Fruit fly (Drosophila melanogaster) whole organism, embryonic: ENCODE data around the gene CG44362.

Experiments
- Asciz ChIP-seq: fragments of 200-800 bp; sonication (Bioruptor generic); optimal IDR thresholded peaks from 2 replicates; lab custom pipeline; 2017; ENCODE audit warnings: missing biosample characterization, mild to moderate bottlenecking, missing genetic modification characterization, missing genetic modification reagents
- Atf3 ChIP-seq: fragments of 200-800 bp; sonication (Bioruptor generic); optimal IDR thresholded peaks from 3 replicates; lab custom pipeline; 2016; ENCODE audit warnings: missing biosample characterization, missing genetic modification characterization
- B-H2 ChIP-seq: fragments of 200-800 bp; sonication (Bioruptor generic); optimal IDR thresholded peaks from 2 replicates; lab custom pipeline; 2018; ENCODE audit warnings: missing biosample characterization, mild to moderate bottlenecking, missing genetic modification characterization
- Bteb2 ChIP-seq: fragments of 200-800 bp; sonication (Bioruptor generic); optimal IDR thresholded peaks from 2 replicates; lab custom pipeline; 2016; ENCODE audit warnings: missing biosample characterization, missing genetic modification characterization
- CG11085 ChIP-seq: fragments of 200-800 bp; sonication (Bioruptor generic); IDR thresholded peaks from 2 replicates; pipeline ENCODE4 v1.3.6; 2022; ENCODE audit warnings: missing biosample characterization, missing genetic modification characterization
- CG11560 ChIP-seq: fragments of 200-800 bp; sonication (Bioruptor generic); IDR thresholded peaks from 3 replicates; pipeline ENCODE4 v1.3.6; 2022; ENCODE audit warnings: missing biosample characterization, missing genetic modification characterization
- CG12744 ChIP-seq: fragments of 200-800 bp; sonication (Bioruptor generic); optimal IDR thresholded peaks from 2 replicates; lab custom pipeline; 2016; ENCODE audit warnings: missing biosample characterization, missing genetic modification characterization
- CG13775 ChIP-seq: fragments of 200-800 bp; sonication (Bioruptor generic); optimal IDR thresholded peaks from 3 replicates; lab custom pipeline; 2017; ENCODE audit warnings: missing biosample characterization, mild to moderate bottlenecking, missing genetic modification characterization
- CG15011 ChIP-seq: fragments of 200-800 bp; sonication (Bioruptor generic); optimal IDR thresholded peaks from 3 replicates; lab custom pipeline; 2018; ENCODE audit warnings: missing biosample characterization, mild to moderate bottlenecking, missing genetic modification characterization
- CG1529 ChIP-seq: fragments of 200-800 bp; sonication (Bioruptor generic); optimal IDR thresholded peaks from 3 replicates; lab custom pipeline; 2018; ENCODE audit warnings: missing biosample characterization, missing genetic modification characterization
- CG16815 ChIP-seq: fragments of 200-800 bp; sonication (Bioruptor generic); optimal IDR thresholded peaks from 3 replicates; lab custom pipeline; 2017; ENCODE audit warnings: missing biosample characterization, mild to moderate bottlenecking, missing genetic modification characterization
- CG18011 ChIP-seq: fragments of 200-800 bp; sonication (Bioruptor generic); optimal IDR thresholded peaks from 2 replicates; lab custom pipeline; 2017; ENCODE audit warnings: missing biosample characterization, missing genetic modification characterization, mild to moderate bottlenecking, moderate library complexity, missing genotype
- CG32532 ChIP-seq: fragments of 200-800 bp; sonication (Bioruptor generic); IDR thresholded peaks from 2 replicates; pipeline ENCODE4 v1.3.6; 2022; ENCODE audit warnings: missing biosample characterization, missing genetic modification characterization
- CG3726 ChIP-seq: fragments of 200-800 bp; sonication (Bioruptor generic); IDR thresholded peaks from 3 replicates; pipeline ENCODE4, ENCODE4 v1.3.6; 2022; ENCODE audit warnings: missing biosample characterization, missing genetic modification characterization
- CG6254 ChIP-seq: fragments of 200-800 bp; sonication (Bioruptor generic); optimal IDR thresholded peaks from 3 replicates; lab custom pipeline; 2017; ENCODE audit warnings: mild to moderate bottlenecking, missing biosample characterization, missing genetic modification reagents, missing genetic modification characterization
- CG6272 ChIP-seq: fragments of 200-800 bp; sonication (Bioruptor generic); IDR thresholded peaks from 2 replicates; pipeline ENCODE4 v1.3.6; 2022; ENCODE audit warnings: missing biosample characterization, missing genetic modification characterization
- CG6854 ChIP-seq: fragments of 200-800 bp; sonication (Bioruptor generic); optimal IDR thresholded peaks from 3 replicates; lab custom pipeline; 2017; ENCODE audit warnings: missing biosample characterization, mild to moderate bottlenecking, missing genetic modification characterization
- CG7928 ChIP-seq: fragments of 200-800 bp; sonication (Bioruptor generic); optimal IDR thresholded peaks from 2 replicates; lab custom pipeline; 2017; ENCODE audit warnings: missing biosample characterization, mild to moderate bottlenecking, missing genetic modification characterization
- CHES-1-like ChIP-seq: fragments of 200-800 bp; sonication (Bioruptor generic); optimal IDR thresholded peaks from 2 replicates; lab custom pipeline; 2016; ENCODE audit warnings: missing biosample characterization, missing genetic modification characterization
- D ChIP-seq, 2 experiments: fragments of 200-800 bp in 1 of 2; fragments of >200 bp in 1 of 2; sonication (Bioruptor generic) in 1 of 2; optimal IDR thresholded peaks; 2 replicates in 1 of 2; 3 replicates in 1 of 2; lab custom pipeline; 2017; ENCODE audit warnings: mild to moderate bottlenecking in 1 of 2, missing biosample characterization in 1 of 2, missing genetic modification characterization in 1 of 2, missing genetic modification reagents in 1 of 2
- Doc3 ChIP-seq: fragments of 200-800 bp; sonication (Bioruptor generic); IDR thresholded peaks from 3 replicates; pipeline ENCODE4 v1.3.6; 2022; ENCODE audit warnings: missing biosample characterization, missing genetic modification characterization; ENCODE audit not compliant: partially characterized antibody
- Dp ChIP-seq: fragments of 200-800 bp; sonication (Bioruptor generic); optimal IDR thresholded peaks from 2 replicates; lab custom pipeline; 2018; ENCODE audit warnings: missing biosample characterization, mild to moderate bottlenecking, missing genetic modification characterization, moderate library complexity
- Dref ChIP-seq: fragments of 200-800 bp; sonication (Bioruptor generic); IDR thresholded peaks from 2 replicates; pipeline ENCODE4 v1.3.6; 2022; ENCODE audit warnings: missing biosample characterization, missing genetic modification characterization
- Fer3 ChIP-seq: fragments of 200-800 bp; sonication (Bioruptor generic); optimal IDR thresholded peaks from 2 replicates; lab custom pipeline; 2018; ENCODE audit warnings: missing biosample characterization, mild to moderate bottlenecking, missing genetic modification characterization, moderate library complexity
- H15 ChIP-seq: fragments of 200-800 bp; sonication (Bioruptor generic); IDR thresholded peaks from 3 replicates; pipeline ENCODE4 v1.3.6; 2022; ENCODE audit warnings: missing biosample characterization, missing genetic modification characterization
- H2.0 ChIP-seq: fragments of 200-800 bp; sonication (Bioruptor generic); IDR thresholded peaks from 2 replicates; pipeline ENCODE4 v1.3.6; 2022; ENCODE audit warnings: missing biosample characterization, missing genetic modification characterization
- HLH4C ChIP-seq: fragments of 200-800 bp; sonication (Bioruptor generic); IDR thresholded peaks from 3 replicates; pipeline ENCODE4 v1.3.6; 2022; ENCODE audit warnings: missing biosample characterization, missing genetic modification characterization; ENCODE audit not compliant: partially characterized antibody
- Kr ChIP-seq: fragments of 200-800 bp; sonication (Bioruptor generic); optimal IDR thresholded peaks from 2 replicates; lab custom pipeline; 2017; ENCODE audit warnings: missing biosample characterization, mild to moderate bottlenecking, missing genetic modification characterization
- Lpt ChIP-seq: fragments of >200 bp; optimal IDR thresholded peaks from 2 replicates; lab custom pipeline; 2018; ENCODE audit warnings: missing biosample characterization, missing genetic modification characterization
- NFAT ChIP-seq: fragments of 200-800 bp; sonication (Bioruptor generic); IDR thresholded peaks from 2 replicates; pipeline ENCODE4 v1.3.6; 2022; ENCODE audit warnings: missing biosample characterization, missing genetic modification characterization
- NfI ChIP-seq: fragments of 200-800 bp; sonication (Bioruptor generic); optimal IDR thresholded peaks from 3 replicates; lab custom pipeline; 2018; ENCODE audit warnings: missing biosample characterization, mild to moderate bottlenecking, missing genetic modification characterization, moderate library complexity
- Ptx1 ChIP-seq: fragments of 200-800 bp; sonication (Bioruptor generic); IDR thresholded peaks from 2 replicates; pipeline ENCODE4 v1.3.6; 2022; ENCODE audit warnings: missing biosample characterization, missing genetic modification characterization
- Rx ChIP-seq: fragments of 200-800 bp; sonication (Bioruptor generic); IDR thresholded peaks from 2 replicates; pipeline ENCODE4 v1.3.6; 2022; ENCODE audit warnings: missing biosample characterization, missing genetic modification characterization
- Stat92E ChIP-seq, 3 experiments: fragments of >200 bp in 2 of 3; fragments of 200-800 bp in 1 of 3; sonication (Bioruptor generic) in 1 of 3; optimal IDR thresholded peaks; 2 replicates each; lab custom pipeline; 2017 to 2019; ENCODE audit warnings: missing biosample characterization in 3 of 3, missing genetic modification characterization in 3 of 3, mild to moderate bottlenecking in 1 of 3, moderate library complexity in 1 of 3
- cg ChIP-seq: fragments of 200-800 bp; sonication (Bioruptor generic); optimal IDR thresholded peaks from 3 replicates; lab custom pipeline; 2019; ENCODE audit warnings: missing biosample characterization, mild to moderate bottlenecking, missing genetic modification characterization, moderate library complexity
- dan ChIP-seq: fragments of 200-800 bp; sonication (Bioruptor generic); IDR thresholded peaks from 2 replicates; pipeline ENCODE4 v1.3.6; 2022; ENCODE audit warnings: missing biosample characterization, missing genetic modification characterization
- eve ChIP-seq, 2 experiments: fragments of >200 bp; optimal IDR thresholded peaks; 2 replicates each; lab custom pipeline; 2017; ENCODE audit warnings: missing biosample characterization in 2 of 2, missing genetic modification characterization in 2 of 2
- gt ChIP-seq: fragments of 200-800 bp; sonication (Bioruptor generic); IDR thresholded peaks from 2 replicates; pipeline ENCODE4 v1.3.6; 2022; ENCODE audit warnings: missing biosample characterization, missing genetic modification characterization
- hkb ChIP-seq, 2 experiments: fragments of 200-800 bp in 1 of 2; fragments of >200 bp in 1 of 2; sonication (Bioruptor generic) in 1 of 2; IDR thresholded peaks in 1 of 2; optimal IDR thresholded peaks in 1 of 2; 2 replicates each; pipeline versions ENCODE4 v1.3.6 to Lab custom; 2017 to 2022; ENCODE audit warnings: missing biosample characterization in 1 of 2, missing genetic modification characterization in 1 of 2
- lilli ChIP-seq: fragments of 200-800 bp; sonication (Bioruptor generic); optimal IDR thresholded peaks from 3 replicates; lab custom pipeline; 2016; ENCODE audit warnings: missing biosample characterization, missing genetic modification characterization
- lola ChIP-seq, 3 experiments: fragments of >200 bp in 2 of 3; fragments of 200-800 bp in 1 of 3; sonication (Bioruptor generic) in 1 of 3; optimal IDR thresholded peaks; 2 replicates each; lab custom pipeline; 2017 to 2019; ENCODE audit warnings: missing biosample characterization in 3 of 3, missing genetic modification characterization in 3 of 3, mild to moderate bottlenecking in 1 of 3, moderate library complexity in 1 of 3
- mirr ChIP-seq: fragments of 200-800 bp; sonication (Bioruptor generic); optimal IDR thresholded peaks from 3 replicates; lab custom pipeline; 2018; ENCODE audit warnings: missing biosample characterization, mild to moderate bottlenecking, missing genetic modification characterization
- psq ChIP-seq: fragments of 200-800 bp; sonication (Bioruptor generic); optimal IDR thresholded peaks from 2 replicates; lab custom pipeline; 2017; ENCODE audit warnings: missing biosample characterization, missing genetic modification characterization
- pzg ChIP-seq: fragments of 200-800 bp; sonication (Bioruptor generic); optimal IDR thresholded peaks from 3 replicates; lab custom pipeline; 2018; ENCODE audit warnings: missing biosample characterization, mild to moderate bottlenecking, missing genetic modification characterization, moderate library complexity
- run ChIP-seq: fragments of 200-800 bp; sonication (Bioruptor generic); optimal IDR thresholded peaks from 3 replicates; lab custom pipeline; 2018; ENCODE audit warnings: missing biosample characterization, mild to moderate bottlenecking, missing genetic modification characterization
- seq ChIP-seq: fragments of 200-800 bp; sonication (Bioruptor generic); IDR thresholded peaks from 2 replicates; pipeline ENCODE4 v1.3.6; 2022; ENCODE audit warnings: missing biosample characterization, missing genetic modification characterization
- sug ChIP-seq: fragments of 200-800 bp; optimal IDR thresholded peaks from 2 replicates; lab custom pipeline; 2019; ENCODE audit warnings: missing biosample characterization, mild to moderate bottlenecking, missing genetic modification characterization, moderate library complexity
- wdn ChIP-seq: fragments of 200-800 bp; sonication (Bioruptor generic); IDR thresholded peaks from 2 replicates; pipeline ENCODE4 v1.3.6; 2022; ENCODE audit warnings: missing biosample characterization, missing genetic modification characterization

CG44362 gene

DNA sequence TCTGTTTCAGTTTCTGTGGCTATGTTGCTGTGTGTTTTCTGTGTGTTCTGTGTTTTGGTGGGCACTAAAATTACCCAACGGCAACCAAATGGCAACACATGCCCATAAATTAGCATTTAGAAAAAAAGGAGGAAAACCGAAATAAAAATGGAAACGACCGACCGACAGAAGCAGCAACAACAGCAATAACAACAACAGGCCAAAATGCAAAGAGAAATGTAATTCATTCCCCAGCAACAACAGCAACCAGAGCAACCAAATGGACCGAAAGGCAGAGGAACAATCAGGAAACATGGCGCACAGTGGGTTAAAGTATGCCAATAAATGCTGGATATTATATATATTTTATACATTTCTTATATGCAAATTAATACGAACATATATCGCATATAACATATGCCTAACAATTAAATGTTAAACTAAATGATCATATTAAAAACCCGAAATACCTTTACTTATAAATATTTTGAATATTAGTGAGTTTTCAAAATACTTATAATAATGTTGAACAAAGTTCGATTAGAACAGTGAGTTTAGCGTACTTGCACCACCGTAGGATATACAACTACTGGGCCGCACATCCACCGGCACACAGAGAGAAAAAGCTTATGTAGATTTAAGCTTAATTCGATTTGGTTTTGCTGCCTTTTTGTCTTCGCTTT is 8.2 kb upstream of the CG44362 start (continued):
- TF ChIP-seq CG1529 (GFP tag; lab: Kevin White, UChicago): peak; percentile 33
- TF ChIP-seq mirr (GFP tag; lab: Kevin White, UChicago): no peak
- TF ChIP-seq CG6854 (GFP tag; lab: Kevin White, UChicago): no peak
- no peak for TF ChIP-seq Doc3 (GFP tag; lab: Robert Waterston, UW)
- TF ChIP-seq dan (GFP tag; lab: Robert Waterston, UW): no peak
- no peak for TF ChIP-seq Atf3 (GFP tag; lab: Kevin White, UChicago)
- TF ChIP-seq NfI: no peak
- no peak for TF ChIP-seq gt (GFP tag; lab: Robert Waterston, UW)
- TF ChIP-seq cg: no peak
- TF ChIP-seq CG3726 (GFP tag; lab: Robert Waterston, UW): 0 out of 3 replicates have a peak, but pooled peaks have one; percentile 46
- peak; percentile 60 for TF ChIP-seq Ptx1 (GFP tag; lab: Robert Waterston, UW)
- peak; percentile 10 for TF ChIP-seq lilli (GFP tag; lab: Kevin White, UChicago)
- peak; percentile 17 for TF ChIP-seq sug (tag; lab: Kevin White, UChicago)
- no peak for TF ChIP-seq CG18011 (GFP tag; lab: Kevin White, UChicago)
- no peak for TF ChIP-seq CHES-1-like (GFP tag; lab: Kevin White, UChicago)
- no peak for TF ChIP-seq NFAT (GFP tag; lab: Robert Waterston, UW)
- TF ChIP-seq lola (GFP tag; optimal IDR thresholded peaks at IDR 0.05; lab: Kevin White, UChicago): peak in 1 of 3 experiments; percentile 39
- no peak for TF ChIP-seq CG6272 (GFP tag; lab: Robert Waterston, UW)
- TF ChIP-seq CG11085: no peak
- peak; percentile 17 for TF ChIP-seq CG6254 (GFP tag; lab: Kevin White, UChicago)
- TF ChIP-seq CG32532 (GFP tag; lab: Robert Waterston, UW): peak; percentile 43; the same call in 1 of the 2 replicates
- no peak for TF ChIP-seq run (tag; lab: Kevin White, UChicago)
- TF ChIP-seq Kr (GFP tag; lab: Kevin White, UChicago): no peak
- TF ChIP-seq CG15011 (GFP tag; lab: Kevin White, UChicago): no peak
- no peak for TF ChIP-seq Stat92E (GFP tag; optimal IDR thresholded peaks at IDR 0.05; lab: Kevin White, UChicago)
- TF ChIP-seq Dp: no peak
- TF ChIP-seq hkb (optimal IDR thresholded peaks at IDR 0.05; lab: Kevin White, UChicago): no peak
- TF ChIP-seq hkb (GFP tag; IDR thresholded peaks at IDR 0.05; lab: Robert Waterston, UW): 0 out of 2 replicates have a peak, but pooled peaks have one; percentile 49
- no peak for TF ChIP-seq psq
- peak; percentile 6 for TF ChIP-seq Asciz (GFP tag; lab: Kevin White, UChicago)
- TF ChIP-seq CG12744 (GFP tag; lab: Kevin White, UChicago): no peak
- no peak for TF ChIP-seq CG16815 (GFP tag; lab: Kevin White, UChicago)
- peak; percentile 34; the same call in 1 of the 2 replicates for TF ChIP-seq H2.0 (GFP tag; lab: Robert Waterston, UW)
- TF ChIP-seq Rx (GFP tag; lab: Robert Waterston, UW): no peak
- no peak for TF ChIP-seq Lpt
- no peak for TF ChIP-seq Bteb2 (GFP tag; lab: Kevin White, UChicago)
- TF ChIP-seq eve (GFP tag; optimal IDR thresholded peaks at IDR 0.05; lab: Kevin White, UChicago): peak in 1 of 2 experiments; percentile 72
- no peak for TF ChIP-seq wdn (GFP tag; lab: Robert Waterston, UW)
- no peak for TF ChIP-seq B-H2 (GFP tag; lab: Kevin White, UChicago)
- no peak for TF ChIP-seq Fer3 (tag; lab: Kevin White, UChicago)
- no peak for TF ChIP-seq H15 (GFP tag; lab: Robert Waterston, UW)
- no peak for TF ChIP-seq HLH4C (GFP tag; lab: Robert Waterston, UW)
- TF ChIP-seq CG13775 (GFP tag; lab: Kevin White, UChicago): peak; percentile 17
- no peak for TF ChIP-seq Dref (GFP tag; lab: Robert Waterston, UW)
- no peak for TF ChIP-seq pzg
- no peak for TF ChIP-seq CG11560 (tag; lab: Robert Waterston, UW)
- no peak for TF ChIP-seq CG7928 (GFP tag; lab: Kevin White, UChicago)
- 0 out of 2 replicates have a peak, but pooled peaks have one; percentile 41 for TF ChIP-seq seq (GFP tag; lab: Robert Waterston, UW)
- no peak for TF ChIP-seq D (optimal IDR thresholded peaks at IDR 0.05; lab: Kevin White, UChicago)
- TF ChIP-seq D (GFP tag; optimal IDR thresholded peaks at IDR 0.05; lab: Kevin White, UChicago): peak; percentile 21
